Worm (Caenorhabditis elegans) whole organism, L1 larva: ENCODE measurements around the gene gst-21.

Experiments
- C04F5.9 ChIP-seq: sonication (generic microtip); optimal IDR thresholded peaks from 2 replicates; lab custom pipeline; 2016; ENCODE audit warnings: missing genetic modification characterization, missing compliant biosample characterization
- C16A3.4 ChIP-seq: fragments of 150-350 bp; optimal IDR thresholded peaks from 2 replicates; lab custom pipeline; 2014; ENCODE audit warnings: missing biosample characterization, missing genetic modification characterization
- C34B4.2 ChIP-seq: sonication (generic microtip); optimal IDR thresholded peaks from 2 replicates; lab custom pipeline; 2017; ENCODE audit warnings: mild to moderate bottlenecking, missing genetic modification characterization, missing compliant biosample characterization
- F16B12.6 ChIP-seq: fragments of 150-350 bp; optimal IDR thresholded peaks from 2 replicates; lab custom pipeline; 2014; ENCODE audit warnings: missing biosample characterization, missing genetic modification characterization
- Y116A8C.19 ChIP-seq: sonication (generic microtip); optimal IDR thresholded peaks from 2 replicates; lab custom pipeline; 2016; ENCODE audit warnings: missing compliant biosample characterization, missing genetic modification characterization, borderline replicate concordance
- ama-1 ChIP-seq: fragments of 150-350 bp; optimal IDR thresholded peaks from 2 replicates; lab custom pipeline; 2014
- blmp-1 ChIP-seq: fragments of 150-350 bp; optimal IDR thresholded peaks from 2 replicates; lab custom pipeline; 2014; ENCODE audit warnings: missing biosample characterization, missing genetic modification characterization
- ceh-63 ChIP-seq: fragments of 200-800 bp; sonication (Bioruptor generic); optimal IDR thresholded peaks from 2 replicates; lab custom pipeline; 2018; ENCODE audit warnings: mild to moderate bottlenecking, missing genetic modification characterization, missing compliant biosample characterization
- ceh-8 ChIP-seq: fragments of 200-800 bp; sonication (Bioruptor generic); optimal IDR thresholded peaks from 2 replicates; lab custom pipeline; 2018; ENCODE audit warnings: mild to moderate bottlenecking, missing genetic modification characterization, moderate library complexity, missing compliant biosample characterization
- ceh-82 ChIP-seq, 3 experiments: fragments of 150-350 bp in 1 of 3; sonication (generic microtip) in 2 of 3; optimal IDR thresholded peaks; 2 replicates each; lab custom pipeline; 2014 to 2017; ENCODE audit warnings: missing biosample characterization in 3 of 3, missing genetic modification characterization in 3 of 3
- ceh-88 ChIP-seq: fragments of 200-800 bp; sonication (Bioruptor generic); IDR thresholded peaks from 2 replicates; pipeline ENCODE4 v1.3.6; 2022; ENCODE audit warnings: missing genetic modification characterization, missing compliant biosample characterization
- ceh-90 ChIP-seq: sonication (generic microtip); optimal IDR thresholded peaks from 2 replicates; lab custom pipeline; 2016; ENCODE audit warnings: missing genetic modification characterization, missing compliant biosample characterization
- ces-1 ChIP-seq: fragments of 150-350 bp; optimal IDR thresholded peaks from 2 replicates; lab custom pipeline; 2014; ENCODE audit warnings: missing biosample characterization, missing genetic modification reagents, missing genetic modification characterization
- dpl-1 ChIP-seq, 3 experiments: fragments of 150-350 bp in 2 of 3; sonication (generic microtip) in 1 of 3; optimal IDR thresholded peaks; 2 replicates each; lab custom pipeline; 2014 to 2017; ENCODE audit warnings: missing biosample characterization in 3 of 3, missing genetic modification characterization in 3 of 3, missing genetic modification reagents in 3 of 3
- dsc-1 ChIP-seq: sonication (generic microtip); optimal IDR thresholded peaks from 2 replicates; lab custom pipeline; 2016; ENCODE audit warnings: mild to moderate bottlenecking, missing genetic modification characterization, missing compliant biosample characterization
- efl-1 ChIP-seq, 4 experiments: fragments of 150-350 bp; optimal IDR thresholded peaks in 3 of 4; peaks in 1 of 4; 1 replicate in 1 of 4; 2 replicates in 3 of 4; lab custom pipeline; 2014; ENCODE audit warnings: missing biosample characterization in 2 of 4, missing genetic modification characterization in 2 of 4, missing genetic modification reagents in 2 of 4
- egl-13 ChIP-seq: sonication (generic microtip); optimal IDR thresholded peaks from 2 replicates; lab custom pipeline; 2016; ENCODE audit warnings: missing genotype, missing genetic modification reagents, missing genetic modification characterization, missing compliant biosample characterization
- elt-3 ChIP-seq, 6 experiments: fragments of 150-350 bp in 1 of 6; sonication (generic microtip); optimal IDR thresholded peaks; 2 replicates each; lab custom pipeline; 2017 to 2018; ENCODE audit warnings: missing biosample characterization in 6 of 6, missing genetic modification characterization in 6 of 6, inconsistent platforms in 1 of 6
- fkh-10 ChIP-seq: sonication (generic microtip); optimal IDR thresholded peaks from 2 replicates; lab custom pipeline; 2017; ENCODE audit warnings: missing biosample characterization, missing genetic modification reagents, missing genetic modification characterization
- fkh-4 ChIP-seq: sonication (generic microtip); optimal IDR thresholded peaks from 2 replicates; lab custom pipeline; 2016; ENCODE audit warnings: missing compliant biosample characterization, missing genetic modification characterization, borderline replicate concordance
- fkh-8 ChIP-seq: sonication (generic microtip); optimal IDR thresholded peaks from 2 replicates; lab custom pipeline; 2016; ENCODE audit warnings: mild to moderate bottlenecking, missing genetic modification characterization, missing compliant biosample characterization
- hlh-17 ChIP-seq: fragments of 200-800 bp; sonication (Bioruptor generic); optimal IDR thresholded peaks from 2 replicates; lab custom pipeline; 2018; ENCODE audit warnings: missing genetic modification characterization, mild to moderate bottlenecking, missing compliant biosample characterization, moderate library complexity, borderline replicate concordance
- hlh-4 ChIP-seq: sonication (generic microtip); optimal IDR thresholded peaks from 2 replicates; lab custom pipeline; 2016; ENCODE audit warnings: mild to moderate bottlenecking, missing genetic modification characterization, missing compliant biosample characterization
- irx-1 ChIP-seq: sonication (generic microtip); optimal IDR thresholded peaks from 2 replicates; lab custom pipeline; 2016; ENCODE audit warnings: missing genetic modification characterization, missing compliant biosample characterization
- lin-14 ChIP-seq: fragments of 200-800 bp; sonication (Bioruptor generic); optimal IDR thresholded peaks from 2 replicates; lab custom pipeline; 2018; ENCODE audit warnings: mild to moderate bottlenecking, missing genetic modification characterization, moderate library complexity, missing compliant biosample characterization
- lin-15B ChIP-seq: fragments of 150-350 bp; sonication (generic microtip); optimal IDR thresholded peaks from 3 replicates; lab custom pipeline; 2014; ENCODE audit warnings: missing biosample characterization, missing genetic modification characterization
- lin-35 ChIP-seq, 2 experiments: fragments of 150-350 bp; optimal IDR thresholded peaks; 2 replicates each; lab custom pipeline; 2014; ENCODE audit warnings: missing biosample characterization in 2 of 2, missing genetic modification characterization in 2 of 2, missing genetic modification reagents in 2 of 2
- lin-39 ChIP-seq: fragments of 150-350 bp; optimal IDR thresholded peaks from 2 replicates; lab custom pipeline; 2014; ENCODE audit warnings: missing biosample characterization, missing genetic modification reagents, missing genetic modification characterization
- lsy-2 ChIP-seq, 2 experiments: fragments of 150-350 bp; optimal IDR thresholded peaks; 2 replicates each; lab custom pipeline; 2014; ENCODE audit warnings: missing biosample characterization in 2 of 2, missing genetic modification characterization in 2 of 2
- mef-2 ChIP-seq: fragments of 150-350 bp; optimal IDR thresholded peaks from 2 replicates; lab custom pipeline; 2014; ENCODE audit warnings: missing biosample characterization, missing genetic modification characterization
- mep-1 ChIP-seq: fragments of 150-350 bp; optimal IDR thresholded peaks from 2 replicates; lab custom pipeline; 2014; ENCODE audit warnings: missing biosample characterization, missing genetic modification characterization
- nhr-12 ChIP-seq: sonication (generic microtip); optimal IDR thresholded peaks from 2 replicates; lab custom pipeline; 2017; ENCODE audit warnings: missing biosample characterization, missing genetic modification characterization
- nhr-19 ChIP-seq: fragments of 200-800 bp; sonication (Bioruptor generic); conservative IDR thresholded peaks from 2 replicates; pipeline ENCODE4 v1.3.6; 2022; ENCODE audit warnings: missing genetic modification characterization, missing compliant biosample characterization
- nhr-28 ChIP-seq: fragments of 150-350 bp; optimal IDR thresholded peaks from 2 replicates; lab custom pipeline; 2014; ENCODE audit warnings: missing biosample characterization, missing genetic modification characterization
- nhr-47 ChIP-seq: sonication (generic microtip); optimal IDR thresholded peaks from 2 replicates; lab custom pipeline; 2016; ENCODE audit warnings: mild to moderate bottlenecking, missing genetic modification characterization, moderate library complexity, missing compliant biosample characterization
- nhr-76 ChIP-seq: sonication (generic microtip); optimal IDR thresholded peaks from 2 replicates; lab custom pipeline; 2017; ENCODE audit warnings: missing biosample characterization, missing genetic modification characterization
- nhr-77 ChIP-seq: fragments of 150-350 bp; optimal IDR thresholded peaks from 2 replicates; lab custom pipeline; 2014; ENCODE audit warnings: missing biosample characterization, missing genetic modification characterization
- nhr-85 ChIP-seq: sonication (generic microtip); peaks from one replicate; lab custom pipeline; 2016; ENCODE audit warnings: missing genetic modification characterization, inconsistent platforms, missing compliant biosample characterization
- rnt-1 ChIP-seq: sonication (generic microtip); optimal IDR thresholded peaks from 2 replicates; lab custom pipeline; 2016; ENCODE audit warnings: mild to moderate bottlenecking, missing genetic modification characterization, moderate library complexity, missing compliant biosample characterization
- snpc-4 ChIP-seq: fragments of 150-350 bp; optimal IDR thresholded peaks from 2 replicates; lab custom pipeline; 2014; ENCODE audit warnings: missing biosample characterization, missing genetic modification characterization
- snu-23 ChIP-seq: sonication (generic microtip); optimal IDR thresholded peaks from 2 replicates; lab custom pipeline; 2016; ENCODE audit warnings: missing genetic modification characterization, missing compliant biosample characterization
- sox-4 ChIP-seq: sonication (generic microtip); optimal IDR thresholded peaks from 2 replicates; lab custom pipeline; 2016; ENCODE audit warnings: missing genetic modification characterization, missing compliant biosample characterization
- sptf-1 ChIP-seq: fragments of 150-350 bp; optimal IDR thresholded peaks from 2 replicates; lab custom pipeline; 2014; ENCODE audit warnings: missing biosample characterization, missing genetic modification characterization
- swsn-7 ChIP-seq: sonication (generic microtip); optimal IDR thresholded peaks from 2 replicates; lab custom pipeline; 2016; ENCODE audit warnings: missing genetic modification characterization, missing compliant biosample characterization
- tbx-2 ChIP-seq: sonication (generic microtip); optimal IDR thresholded peaks from 2 replicates; lab custom pipeline; 2016; ENCODE audit warnings: missing genetic modification characterization, missing compliant biosample characterization
- unc-130 ChIP-seq: fragments of 150-350 bp; optimal IDR thresholded peaks from 2 replicates; lab custom pipeline; 2017; ENCODE audit warnings: missing biosample characterization, missing genetic modification characterization, inconsistent platforms
- unc-62 ChIP-seq: fragments of 150-350 bp; optimal IDR thresholded peaks from 2 replicates; lab custom pipeline; 2014; ENCODE audit warnings: missing biosample characterization, missing genetic modification reagents, missing genetic modification characterization
- xbp-1 ChIP-seq: sonication (generic microtip); optimal IDR thresholded peaks from 2 replicates; lab custom pipeline; 2016; ENCODE audit warnings: missing genetic modification characterization, missing compliant biosample characterization
- zag-1 ChIP-seq: fragments of 150-350 bp; optimal IDR thresholded peaks from 2 replicates; lab custom pipeline; 2014; ENCODE audit warnings: missing biosample characterization, missing genetic modification characterization
- zip-4 ChIP-seq: fragments of 200-800 bp; sonication (Bioruptor generic); optimal IDR thresholded peaks from 2 replicates; lab custom pipeline; 2018; ENCODE audit warnings: mild to moderate bottlenecking, missing genetic modification characterization, moderate library complexity, missing compliant biosample characterization
- ztf-4 ChIP-seq: fragments of 150-350 bp; optimal IDR thresholded peaks from 2 replicates; lab custom pipeline; 2014; ENCODE audit warnings: missing biosample characterization, missing genetic modification characterization

The gst-21 gene

DNA sequence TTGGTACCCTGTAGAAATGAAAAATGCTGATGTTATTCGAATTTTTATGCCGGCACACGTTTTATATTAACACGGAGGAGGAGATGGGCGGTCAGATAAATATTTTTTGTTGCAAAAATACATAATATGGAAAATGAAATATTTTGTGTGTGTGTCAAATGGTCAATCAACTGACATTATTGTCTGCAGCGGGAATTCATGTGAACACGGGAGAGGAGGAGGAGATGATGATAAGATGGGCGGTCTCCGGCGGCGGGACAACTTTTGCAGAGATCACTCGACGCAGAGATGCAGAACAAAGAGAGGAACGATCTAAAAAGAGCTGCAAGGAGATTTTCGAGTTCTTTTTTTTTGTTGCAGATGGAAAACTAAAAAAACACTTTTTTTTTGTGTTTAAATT lies 39.9 kb upstream of the gst-21 start, which contains the start of gene dhs-13 (continued):
- TF ChIP-seq zag-1, result no peak
- TF ChIP-seq egl-13 (tag; lab: Kevin White, UChicago), result no peak
- TF ChIP-seq lsy-2 (tag; optimal IDR thresholded peaks at IDR 0.05; lab: Kevin White, UChicago), result no peak
- no peak for TF ChIP-seq nhr-77 (tag; lab: Kevin White, UChicago)
- TF ChIP-seq snu-23 (GFP tag; lab: Kevin White, UChicago), result peak; percentile 54
- TF ChIP-seq dpl-1 (GFP tag; optimal IDR thresholded peaks at IDR 0.05; lab: Kevin White, UChicago), result peak in 1 of 3 experiments; percentile 6
- no peak for TF ChIP-seq ceh-90 (tag; lab: Kevin White, UChicago)
- TF ChIP-seq ceh-82 (tag; optimal IDR thresholded peaks at IDR 0.05; lab: Kevin White, UChicago), result no peak
- no peak for TF ChIP-seq mep-1 (tag; lab: Kevin White, UChicago)
- no peak for TF ChIP-seq ceh-63 (GFP tag; lab: Kevin White, UChicago)
- TF ChIP-seq ztf-4 (tag; lab: Kevin White, UChicago), result no peak
- no peak for TF ChIP-seq F16B12.6 (tag; lab: Kevin White, UChicago)
- TF ChIP-seq fkh-8 (tag; lab: Kevin White, UChicago), result no peak
- no peak for TF ChIP-seq ama-1 (lab: Kevin White, UChicago)
- peak; percentile 70 for TF ChIP-seq nhr-85
- no peak for TF ChIP-seq mef-2 (tag; lab: Kevin White, UChicago)
- TF ChIP-seq hlh-17 (GFP tag; lab: Kevin White, UChicago), result no peak
- no peak for TF ChIP-seq lin-39
- TF ChIP-seq zip-4, result no peak
- TF ChIP-seq nhr-28 (tag; lab: Kevin White, UChicago), result no peak
- TF ChIP-seq xbp-1 (tag; lab: Kevin White, UChicago), result no peak
- no peak for TF ChIP-seq tbx-2
- TF ChIP-seq dsc-1 (tag; lab: Kevin White, UChicago), result no peak
- no peak for TF ChIP-seq ceh-88 (GFP tag; lab: Robert Waterston, UW)
- no peak for TF ChIP-seq swsn-7 (tag; lab: Kevin White, UChicago)
- no peak for TF ChIP-seq C04F5.9 (tag; lab: Kevin White, UChicago)
- no peak for TF ChIP-seq sox-4
- no peak for TF ChIP-seq nhr-12
- TF ChIP-seq nhr-19, result no peak
- TF ChIP-seq unc-130 (tag; lab: Kevin White, UChicago), result peak; percentile 41
- TF ChIP-seq fkh-4 (tag; lab: Kevin White, UChicago), result no peak
- no peak for TF ChIP-seq sptf-1
- TF ChIP-seq ceh-8 (GFP tag; lab: Kevin White, UChicago), result no peak
- TF ChIP-seq nhr-76 (tag; lab: Kevin White, UChicago), result no peak
- TF ChIP-seq irx-1 (tag; lab: Kevin White, UChicago), result no peak
- no peak for TF ChIP-seq rnt-1 (tag; lab: Kevin White, UChicago)
- peak in 1 of 2 experiments; percentile 41 for TF ChIP-seq lin-35 (GFP tag; optimal IDR thresholded peaks at IDR 0.05; lab: Kevin White, UChicago)
- TF ChIP-seq snpc-4 (tag; lab: Kevin White, UChicago), result no peak
- peak; percentile 11 for TF ChIP-seq C16A3.4 (tag; lab: Kevin White, UChicago)
- TF ChIP-seq lin-14 (GFP tag; lab: Kevin White, UChicago), result peak; percentile 90
- TF ChIP-seq ces-1 (GFP tag; lab: Kevin White, UChicago), result no peak
- no peak for TF ChIP-seq Y116A8C.19 (tag; lab: Kevin White, UChicago)
- no peak for TF ChIP-seq unc-62 (GFP tag; lab: Kevin White, UChicago)
- no peak for TF ChIP-seq fkh-10

DNA sequence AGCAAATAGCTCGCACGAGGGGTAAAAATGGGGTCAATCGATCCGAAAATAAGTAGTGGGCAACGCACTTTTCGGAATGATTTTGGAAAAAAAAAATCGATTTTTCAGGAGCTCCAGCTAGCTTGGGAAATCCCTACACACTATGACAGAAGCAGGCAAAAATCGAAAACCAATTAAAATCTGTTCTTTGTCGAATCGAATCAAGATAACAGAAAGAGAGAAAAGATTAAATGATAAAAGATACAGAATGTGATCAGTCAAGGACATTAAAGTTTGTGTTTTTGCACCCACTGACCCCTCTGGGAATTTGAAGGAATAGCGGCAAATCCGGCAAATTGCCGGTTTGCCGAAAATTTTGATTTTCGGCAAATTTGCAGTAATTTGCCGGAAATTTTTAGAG lies 35.6 kb upstream of the gst-21 start:
- TF ChIP-seq unc-62 (GFP tag; lab: Kevin White, UChicago), result no peak
- no peak for TF ChIP-seq nhr-47 (tag; lab: Kevin White, UChicago)
- peak; percentile 78 for TF ChIP-seq blmp-1 (tag; lab: Kevin White, UChicago)
- no peak for TF ChIP-seq nhr-77 (tag; lab: Kevin White, UChicago)
- no peak for TF ChIP-seq lin-15B (tag; lab: Kevin White, UChicago)
- no peak for TF ChIP-seq dpl-1 (GFP tag; optimal IDR thresholded peaks at IDR 0.05; lab: Kevin White, UChicago)
- TF ChIP-seq elt-3 (tag; optimal IDR thresholded peaks at IDR 0.05; lab: Kevin White, UChicago), result peak in 1 of 6 experiments; percentile 35
- TF ChIP-seq ceh-8 (GFP tag; lab: Kevin White, UChicago), result no peak
- no peak for TF ChIP-seq sptf-1
- TF ChIP-seq efl-1 (optimal IDR thresholded peaks at IDR 0.05; lab: Kevin White, UChicago), result no peak
- TF ChIP-seq efl-1 (GFP tag; optimal IDR thresholded peaks at IDR 0.05 in 1 of 2; lab: Kevin White, UChicago), result peak in 1 of 2 experiments; percentile 70
- no peak for TF ChIP-seq C34B4.2 (tag; lab: Kevin White, UChicago)
- no peak for TF ChIP-seq hlh-4
